Worm (Caenorhabditis elegans) whole organism, early embryonic: ENCODE results near the gene mtpn-1.

ENCODE experiments used
- B0310.2 ChIP-seq: sonication (generic microtip); optimal IDR thresholded peaks from 2 replicates; lab custom pipeline; 2016; ENCODE audit warnings: mild to moderate bottlenecking, missing genetic modification characterization, missing compliant biosample characterization
- F13C5.2 ChIP-seq: sonication (generic microtip); optimal IDR thresholded peaks from 2 replicates; lab custom pipeline; 2017; ENCODE audit warnings: mild to moderate bottlenecking, missing genetic modification characterization, inconsistent platforms, missing compliant biosample characterization
- aly-1 ChIP-seq: sonication (generic microtip); optimal IDR thresholded peaks from 2 replicates; lab custom pipeline; 2016; ENCODE audit warnings: missing genetic modification characterization, missing compliant biosample characterization
- ama-1 ChIP-seq: fragments of 150-350 bp; optimal IDR thresholded peaks from 2 replicates; lab custom pipeline; 2014
- ceh-13 ChIP-seq: fragments of 200-800 bp; sonication (Bioruptor generic); optimal IDR thresholded peaks from 2 replicates; lab custom pipeline; 2018; ENCODE audit warnings: mild to moderate bottlenecking, missing genetic modification characterization, missing compliant biosample characterization
- ceh-36 ChIP-seq: sonication (generic microtip); optimal IDR thresholded peaks from 2 replicates; lab custom pipeline; 2016; ENCODE audit warnings: missing genetic modification characterization, inconsistent platforms, missing compliant biosample characterization
- ets-7 ChIP-seq: sonication (generic microtip); optimal IDR thresholded peaks from 2 replicates; lab custom pipeline; 2016; ENCODE audit warnings: missing genotype, missing genetic modification characterization, missing compliant biosample characterization
- flt-1 ChIP-seq: fragments of 200-800 bp; sonication (Bioruptor generic); IDR thresholded peaks from 2 replicates; pipeline ENCODE4 v1.3.6; 2022; ENCODE audit warnings: missing genetic modification characterization, missing compliant biosample characterization
- hmbx-1 ChIP-seq: sonication (generic microtip); optimal IDR thresholded peaks from 2 replicates; lab custom pipeline; 2016; ENCODE audit warnings: mild to moderate bottlenecking, missing genetic modification characterization, missing compliant biosample characterization
- hmg-4 ChIP-seq: fragments of 200-800 bp; sonication (Bioruptor generic); optimal IDR thresholded peaks from 2 replicates; lab custom pipeline; 2018; ENCODE audit warnings: mild to moderate bottlenecking, missing genetic modification characterization, missing compliant biosample characterization
- hnd-1 ChIP-seq: sonication (generic microtip); optimal IDR thresholded peaks from 2 replicates; lab custom pipeline; 2016; ENCODE audit warnings: missing genetic modification characterization, missing compliant biosample characterization
- pes-1 ChIP-seq: fragments of 200-800 bp; sonication (Bioruptor generic); IDR thresholded peaks from 2 replicates; pipeline ENCODE4 v1.3.6; 2022; ENCODE audit warnings: missing genetic modification reagents, missing genetic modification characterization, missing compliant biosample characterization
- scrt-1 ChIP-seq: fragments of 200-800 bp; sonication (Bioruptor generic); IDR thresholded peaks from 2 replicates; pipeline ENCODE4 v1.3.6; 2022; ENCODE audit warnings: missing genetic modification characterization, missing compliant biosample characterization
- sea-1 ChIP-seq: fragments of 200-800 bp; sonication (Bioruptor generic); conservative IDR thresholded peaks from 2 replicates; pipeline ENCODE4 v1.3.6; 2022; ENCODE audit warnings: missing genetic modification characterization, missing compliant biosample characterization
- tbx-11 ChIP-seq: fragments of 200-800 bp; sonication (Bioruptor generic); IDR thresholded peaks from 2 replicates; pipeline ENCODE4 v1.3.6; 2022; ENCODE audit warnings: missing genetic modification characterization, missing compliant biosample characterization
- tbx-37 ChIP-seq: fragments of 200-800 bp; sonication (Bioruptor generic); conservative IDR thresholded peaks from 2 replicates; pipeline ENCODE4 v1.3.6; 2022; ENCODE audit warnings: missing genetic modification reagents, missing genetic modification characterization, missing compliant biosample characterization
- tra-4 ChIP-seq: sonication (generic microtip); optimal IDR thresholded peaks from 2 replicates; lab custom pipeline; 2017; ENCODE audit warnings: missing genetic modification characterization, missing compliant biosample characterization

Gene mtpn-1

ce11 chrX:2439728-2440127 is 32.5 kb downstream of the mtpn-1 start:
- TF ChIP-seq hmbx-1 (no peak), ets-7 (tag; lab: Kevin White, UChicago) (no peak), scrt-1 (no peak), hnd-1 (tag; lab: Kevin White, UChicago) (no peak), tra-4 (no peak), F13C5.2 (no peak), tbx-11 (GFP tag; lab: Robert Waterston, UW) (no peak)

- TF ChIP-seq aly-1 (tag; lab: Kevin White, UChicago): no peak
- no peak for TF ChIP-seq ama-1 (lab: Kevin White, UChicago)
- TF ChIP-seq sea-1: no peak
- no peak for TF ChIP-seq hnd-1 (tag; lab: Kevin White, UChicago)
- TF ChIP-seq scrt-1: no peak
- no peak for TF ChIP-seq tbx-37
- TF ChIP-seq tra-4: no peak
- TF ChIP-seq flt-1: no peak
- TF ChIP-seq ets-7 (tag; lab: Kevin White, UChicago): no peak
- no peak for TF ChIP-seq ceh-13
- TF ChIP-seq B0310.2 (tag; lab: Kevin White, UChicago): no peak
Measured at ce11 chrX:2441163-2441562, 33.9 kb downstream of the mtpn-1 start.

ce11 chrX:2443304-2443703 is 36.0 kb downstream of the mtpn-1 start, which contains the start of gene T07D1.3:
Gene T07D1.3 (minus strand): TSS chrX:2443404.
- no peak for TF ChIP-seq scrt-1

ce11 chrX:2446185-2446584 is 38.9 kb downstream of the mtpn-1 start:
- TF ChIP-seq aly-1 (tag; lab: Kevin White, UChicago) (no peak), F13C5.2 (no peak), hnd-1 (tag; lab: Kevin White, UChicago) (no peak), tbx-11 (GFP tag; lab: Robert Waterston, UW) (no peak), scrt-1 (no peak), ets-7 (tag; lab: Kevin White, UChicago) (no peak), ceh-36 (tag; lab: Kevin White, UChicago) (no peak), pes-1 (GFP tag; lab: Robert Waterston, UW) (no peak), hmbx-1 (no peak), flt-1 (no peak), tra-4 (no peak), ceh-13 (no peak), tbx-37 (no peak), sea-1 (no peak), ama-1 (lab: Kevin White, UChicago) (no peak), hmg-4 (GFP tag; lab: Kevin White, UChicago) (no peak), B0310.2 (tag; lab: Kevin White, UChicago) (no peak)

DNA sequence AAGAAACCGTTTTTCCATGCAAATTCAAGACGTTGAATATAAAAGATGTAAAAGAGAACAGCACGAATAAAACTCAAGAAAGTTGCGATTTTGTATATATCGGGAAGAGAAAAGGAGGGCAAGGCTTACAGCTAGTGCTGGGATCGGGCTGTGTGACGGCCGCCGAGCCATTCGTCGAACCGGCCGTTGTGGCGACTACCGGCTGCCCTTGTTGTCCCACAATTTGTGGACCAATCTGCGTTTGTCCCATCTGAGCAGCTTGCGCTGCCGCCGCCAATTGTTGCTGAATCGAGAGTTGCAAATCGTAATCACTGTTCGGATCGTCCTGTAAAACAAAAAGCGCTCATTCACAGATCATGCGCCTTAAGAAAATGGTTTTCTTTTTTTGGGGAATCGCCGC is 39.9 kb downstream of the mtpn-1 start:
- TF ChIP-seq tbx-11 (GFP tag; lab: Robert Waterston, UW) (no peak), B0310.2 (tag; lab: Kevin White, UChicago) (peak; percentile 10)

- no peak for TF ChIP-seq flt-1
- TF ChIP-seq aly-1 (tag; lab: Kevin White, UChicago): no peak
- no peak for TF ChIP-seq sea-1
- no peak for TF ChIP-seq B0310.2 (tag; lab: Kevin White, UChicago)
- TF ChIP-seq tra-4: no peak
- TF ChIP-seq ceh-36 (tag; lab: Kevin White, UChicago): no peak
- no peak for TF ChIP-seq ets-7 (tag; lab: Kevin White, UChicago)
- no peak for TF ChIP-seq ceh-13
- TF ChIP-seq hmg-4 (GFP tag; lab: Kevin White, UChicago): no peak
- no peak for TF ChIP-seq F13C5.2
- no peak for TF ChIP-seq tbx-11 (GFP tag; lab: Robert Waterston, UW)
- no peak for TF ChIP-seq scrt-1
- no peak for TF ChIP-seq pes-1 (GFP tag; lab: Robert Waterston, UW)
- TF ChIP-seq hnd-1 (tag; lab: Kevin White, UChicago): no peak
- no peak for TF ChIP-seq ama-1 (lab: Kevin White, UChicago)
- TF ChIP-seq hmbx-1: no peak
- TF ChIP-seq tbx-37: no peak
Measured at ce11 chrX:2450994-2451393, 43.7 kb downstream of the mtpn-1 start.

ce11 chrX:2452297-2452696 is 45.0 kb downstream of the mtpn-1 start:
- no peak for TF ChIP-seq hmbx-1
- TF ChIP-seq flt-1: no peak
- no peak for TF ChIP-seq ama-1 (lab: Kevin White, UChicago)
- TF ChIP-seq hnd-1 (tag; lab: Kevin White, UChicago): no peak
- no peak for TF ChIP-seq tbx-11 (GFP tag; lab: Robert Waterston, UW)
- TF ChIP-seq aly-1 (tag; lab: Kevin White, UChicago): no peak
- TF ChIP-seq tra-4: no peak
- TF ChIP-seq F13C5.2: no peak
- no peak for TF ChIP-seq B0310.2 (tag; lab: Kevin White, UChicago)

- TF ChIP-seq hmg-4 (GFP tag; lab: Kevin White, UChicago) (peak; percentile 63), aly-1 (tag; lab: Kevin White, UChicago) (no peak), ama-1 (lab: Kevin White, UChicago) (no peak), pes-1 (GFP tag; lab: Robert Waterston, UW) (0 out of 2 replicates have a peak, but pooled peaks have one; percentile 43), hmbx-1 (no peak)
Measured at ce11 chrX:2452716-2453115, 45.4 kb downstream of the mtpn-1 start.

DNA sequence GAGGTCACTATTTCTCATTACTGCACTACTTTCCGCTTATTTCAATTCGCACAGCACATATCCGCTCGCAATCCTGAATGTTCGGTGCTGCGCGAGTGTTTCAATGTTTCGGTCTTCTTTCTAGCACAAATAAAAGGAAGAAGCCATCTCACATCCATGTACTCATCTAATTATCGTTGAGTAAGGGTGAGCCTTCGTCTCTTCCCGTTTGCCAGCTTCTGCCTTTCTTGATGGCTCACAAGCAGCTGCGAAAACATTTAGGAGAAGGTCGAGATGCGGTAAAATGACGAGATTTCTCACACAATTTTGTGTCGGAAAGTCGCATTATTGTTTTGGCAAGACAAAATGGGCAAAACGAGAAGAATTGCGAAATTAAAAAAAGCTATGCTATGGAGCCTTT is 47.6 kb downstream of the mtpn-1 start:
- no peak for TF ChIP-seq sea-1
- TF ChIP-seq hmg-4 (GFP tag; lab: Kevin White, UChicago): no peak
- no peak for TF ChIP-seq B0310.2 (tag; lab: Kevin White, UChicago)
- no peak for TF ChIP-seq tbx-11 (GFP tag; lab: Robert Waterston, UW)
- TF ChIP-seq ceh-36 (tag; lab: Kevin White, UChicago): no peak
- no peak for TF ChIP-seq ama-1 (lab: Kevin White, UChicago)
- TF ChIP-seq ceh-13: no peak
- no peak for TF ChIP-seq F13C5.2
- no peak for TF ChIP-seq tbx-37
- TF ChIP-seq scrt-1: no peak
- no peak for TF ChIP-seq ets-7 (tag; lab: Kevin White, UChicago)
- no peak for TF ChIP-seq hnd-1 (tag; lab: Kevin White, UChicago)
- TF ChIP-seq flt-1: no peak
- no peak for TF ChIP-seq tra-4
- TF ChIP-seq hmbx-1: no peak
